Fruit fly (Drosophila melanogaster): Measurements from ENCODE around the gene Gpdh3.

dm6 chr3R:22432200-22432804 is 50.5 kb downstream of the Gpdh3 start:
- TF ChIP-seq OdsH (GFP tag; optimal IDR thresholded peaks at IDR 0.05) (no peak), dac (GFP tag; optimal IDR thresholded peaks at IDR 0.05) (no peak), CG9139 (GFP tag; optimal IDR thresholded peaks at IDR 0.05) (no peak), CG6808 (GFP tag; optimal IDR thresholded peaks at IDR 0.05) (no peak), acj6 (GFP tag; optimal IDR thresholded peaks at IDR 0.05) (no peak), fd59A (GFP tag; optimal IDR thresholded peaks at IDR 0.05) (no peak), Sox102F (GFP tag; optimal IDR thresholded peaks at IDR 0.05) (no peak), spab (GFP tag; optimal IDR thresholded peaks at IDR 0.05) (no peak), CG10669 (GFP tag; optimal IDR thresholded peaks at IDR 0.05) (no peak), Hr38 (GFP tag; optimal IDR thresholded peaks at IDR 0.05) (no peak), CG6854 (GFP tag; optimal IDR thresholded peaks at IDR 0.05) (no peak), Lpt (GFP tag; optimal IDR thresholded peaks at IDR 0.05) (no peak)

All from whole organism, prepupa.